Fruit fly (Drosophila melanogaster) whole organism, pupa: ENCODE measurements around the gene CG11350.

Source experiments
- CG10348 ChIP-seq: fragments of 200-800 bp; sonication (Bioruptor generic); IDR thresholded peaks from 2 replicates; pipeline ENCODE4 v1.3.6; 2022; ENCODE audit warnings: missing biosample characterization, missing genetic modification characterization
- CG12605 ChIP-seq: fragments of 200-800 bp; sonication (Bioruptor generic); IDR thresholded peaks from 2 replicates; pipeline ENCODE4 v1.3.6; 2022; ENCODE audit warnings: missing biosample characterization, missing genetic modification characterization
- CG13204 ChIP-seq: fragments of 200-800 bp; sonication (Bioruptor generic); optimal IDR thresholded peaks from 2 replicates; lab custom pipeline; 2018; ENCODE audit warnings: missing biosample characterization, mild to moderate bottlenecking, missing genetic modification characterization, moderate library complexity
- CG14655 ChIP-seq: fragments of 200-800 bp; sonication (Bioruptor generic); optimal IDR thresholded peaks from 3 replicates; lab custom pipeline; 2017; ENCODE audit warnings: mild to moderate bottlenecking, missing biosample characterization, missing genetic modification reagents, missing genetic modification characterization
- CG15710 ChIP-seq: fragments of 200-800 bp; sonication (Bioruptor generic); optimal IDR thresholded peaks from 2 replicates; lab custom pipeline; 2018; ENCODE audit warnings: missing biosample characterization, mild to moderate bottlenecking, missing genetic modification characterization, moderate library complexity
- CG17806 ChIP-seq: fragments of 200-800 bp; sonication (Bioruptor generic); optimal IDR thresholded peaks from 2 replicates; lab custom pipeline; 2018; ENCODE audit warnings: missing biosample characterization, mild to moderate bottlenecking, missing genetic modification characterization, moderate library complexity
- CG32121 ChIP-seq: fragments of 200-800 bp; sonication (Bioruptor generic); IDR thresholded peaks from 2 replicates; pipeline ENCODE4 v1.3.6; 2022; ENCODE audit warnings: missing biosample characterization, missing genetic modification characterization
- CG34367 ChIP-seq: fragments of 200-800 bp; sonication (Bioruptor generic); optimal IDR thresholded peaks from 2 replicates; lab custom pipeline; 2018; ENCODE audit warnings: missing biosample characterization, mild to moderate bottlenecking, missing genetic modification characterization
- CG4496 ChIP-seq: fragments of 200-800 bp; sonication (Bioruptor generic); IDR thresholded peaks from 3 replicates; pipeline ENCODE4 v1.3.6; 2022; ENCODE audit warnings: missing biosample characterization, missing genetic modification characterization
- CG8159 ChIP-seq: fragments of 200-800 bp; sonication (Bioruptor generic); optimal IDR thresholded peaks from 3 replicates; lab custom pipeline; 2018; ENCODE audit warnings: missing biosample characterization, mild to moderate bottlenecking, missing genetic modification characterization, moderate library complexity
- CG8301 ChIP-seq: fragments of 200-800 bp; sonication (Bioruptor generic); optimal IDR thresholded peaks from 2 replicates; lab custom pipeline; 2018; ENCODE audit warnings: missing biosample characterization, mild to moderate bottlenecking, missing genetic modification characterization
- CG9948 ChIP-seq: fragments of 200-800 bp; sonication (Bioruptor generic); optimal IDR thresholded peaks from 2 replicates; lab custom pipeline; 2018; ENCODE audit warnings: missing biosample characterization, mild to moderate bottlenecking, missing genetic modification characterization, moderate library complexity
- D1 ChIP-seq: fragments of 200-800 bp; sonication (Bioruptor generic); optimal IDR thresholded peaks from 2 replicates; lab custom pipeline; 2018; ENCODE audit warnings: missing biosample characterization, mild to moderate bottlenecking, missing genetic modification characterization, moderate library complexity
- EcR ChIP-seq: fragments of 200-800 bp; sonication (Bioruptor generic); optimal IDR thresholded peaks from 3 replicates; lab custom pipeline; 2019; ENCODE audit warnings: missing biosample characterization, missing genetic modification characterization, mild to moderate bottlenecking, moderate library complexity, missing genetic modification reagents
- Ets98B ChIP-seq: fragments of 200-800 bp; sonication (Bioruptor generic); IDR thresholded peaks from 2 replicates; pipeline ENCODE4 v1.3.6; 2022; ENCODE audit warnings: missing biosample characterization, missing genetic modification characterization
- Pif1A ChIP-seq: fragments of 200-800 bp; sonication (Bioruptor generic); optimal IDR thresholded peaks from 3 replicates; lab custom pipeline; 2016; ENCODE audit warnings: missing biosample characterization, missing genetic modification characterization
- Pif1B ChIP-seq: fragments of 200-800 bp; sonication (Bioruptor generic); optimal IDR thresholded peaks from 3 replicates; lab custom pipeline; 2016; ENCODE audit warnings: missing biosample characterization, missing genetic modification characterization
- Snoo ChIP-seq: fragments of 200-800 bp; sonication (Bioruptor generic); optimal IDR thresholded peaks from 3 replicates; lab custom pipeline; 2017; ENCODE audit warnings: missing biosample characterization, mild to moderate bottlenecking, missing genetic modification characterization, inconsistent platforms
- fd96Ca ChIP-seq: fragments of 200-800 bp; sonication (Bioruptor generic); IDR thresholded peaks from 3 replicates; pipeline ENCODE4 v1.3.6; 2022; ENCODE audit warnings: missing biosample characterization, missing genetic modification characterization
- gl ChIP-seq: fragments of 200-800 bp; sonication (Bioruptor generic); optimal IDR thresholded peaks from 2 replicates; lab custom pipeline; 2018; ENCODE audit warnings: missing biosample characterization, mild to moderate bottlenecking, missing genetic modification characterization
- rn ChIP-seq: fragments of 200-800 bp; sonication (Bioruptor generic); IDR thresholded peaks from 2 replicates; pipeline ENCODE4 v1.3.6; 2022; ENCODE audit warnings: missing biosample characterization, missing genetic modification characterization

CG11350 gene

DNA sequence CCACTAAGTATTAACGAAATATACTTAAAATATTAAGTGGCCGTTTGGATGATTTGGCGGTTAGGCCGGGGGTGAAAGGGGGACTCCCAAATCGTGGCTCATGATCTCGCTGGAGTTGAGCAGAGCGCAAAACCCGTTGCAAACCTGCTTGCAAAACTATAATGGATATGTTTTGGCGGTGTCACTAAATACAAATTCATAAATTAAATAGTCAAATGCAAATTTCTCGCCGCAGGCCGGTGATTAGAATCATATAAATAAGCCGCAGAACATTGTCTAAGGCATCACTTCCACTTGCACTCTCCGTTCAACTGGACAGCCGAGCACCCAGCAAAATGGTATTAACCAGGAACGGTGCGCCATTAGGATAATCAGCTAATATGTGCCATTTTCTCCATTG lies at the start of gene CG11350:
TSS of gene CG11350 (plus strand) at position 301 of the 400 bp plus-strand sequence.
- TF ChIP-seq CG4496 (GFP tag; lab: Robert Waterston, UW): no peak
- no peak for TF ChIP-seq CG13204
- no peak for TF ChIP-seq CG12605
- TF ChIP-seq CG10348 (GFP tag; lab: Robert Waterston, UW): no peak
- TF ChIP-seq CG9948 (tag; lab: Kevin White, UChicago): no peak
- no peak for TF ChIP-seq Ets98B

DNA sequence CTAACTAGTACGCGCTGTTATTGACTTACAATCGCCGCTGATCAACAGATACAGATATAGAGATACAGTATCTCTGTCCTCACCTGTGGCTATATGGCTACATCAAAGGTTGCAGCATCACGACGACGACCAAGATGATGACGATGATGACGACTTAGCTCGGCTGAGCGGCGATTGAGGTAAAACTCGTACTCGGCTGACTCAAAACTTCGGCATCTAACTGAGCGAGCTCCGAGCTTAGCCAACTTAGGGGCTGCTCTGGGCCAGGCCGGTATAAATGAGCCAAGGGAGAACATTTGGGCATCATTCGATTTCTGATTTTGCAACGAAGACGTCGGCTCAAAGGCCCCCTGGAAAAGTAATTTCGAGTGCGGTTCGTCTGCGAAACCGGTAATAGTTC lies 46.2 kb upstream of the CG11350 start, which contains the start of gene CG15021:
TSS of gene CG15021 (plus strand) at position 301 of the 400 bp plus-strand sequence.
- TF ChIP-seq EcR (GFP tag; lab: Kevin White, UChicago): no peak
- TF ChIP-seq CG34367 (tag; lab: Kevin White, UChicago): no peak
- no peak for TF ChIP-seq CG8159 (tag; lab: Kevin White, UChicago)
- no peak for TF ChIP-seq CG12605
- TF ChIP-seq CG10348 (GFP tag; lab: Robert Waterston, UW): no peak
- no peak for TF ChIP-seq CG32121 (GFP tag; lab: Robert Waterston, UW)
- TF ChIP-seq CG8301 (tag; lab: Kevin White, UChicago): no peak
- no peak for TF ChIP-seq CG13204
- no peak for TF ChIP-seq Pif1B
- no peak for TF ChIP-seq CG14655
- TF ChIP-seq CG15710 (tag; lab: Kevin White, UChicago): no peak
- TF ChIP-seq CG4496 (GFP tag; lab: Robert Waterston, UW): no peak
- TF ChIP-seq D1 (tag; lab: Kevin White, UChicago): no peak
- TF ChIP-seq CG17806 (tag; lab: Kevin White, UChicago): no peak

DNA sequence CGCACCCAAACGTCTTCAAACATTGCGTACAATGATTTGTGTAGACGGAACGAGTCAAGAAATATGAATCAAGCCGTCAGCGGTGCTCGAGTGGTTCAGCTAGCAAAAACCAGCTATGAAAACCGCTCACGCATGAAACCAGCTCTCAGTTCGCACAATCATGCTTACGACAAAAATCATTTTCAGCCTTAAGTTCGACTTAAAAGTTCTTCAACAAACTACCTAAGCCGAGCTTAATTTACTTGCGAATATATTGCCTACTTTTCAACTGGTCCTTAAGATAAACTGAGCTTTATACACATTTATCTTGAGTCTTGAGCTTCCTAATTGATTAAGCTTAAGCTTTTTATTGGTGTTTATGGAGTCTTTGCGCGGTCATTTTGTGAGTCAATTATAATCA lies 42.5 kb upstream of the CG11350 start:
- no peak for TF ChIP-seq CG8301 (tag; lab: Kevin White, UChicago)
- no peak for TF ChIP-seq CG8159 (tag; lab: Kevin White, UChicago)
- TF ChIP-seq rn: no peak
- TF ChIP-seq gl (tag; lab: Kevin White, UChicago): no peak
- no peak for TF ChIP-seq CG32121 (GFP tag; lab: Robert Waterston, UW)
- TF ChIP-seq CG34367 (tag; lab: Kevin White, UChicago): no peak
- TF ChIP-seq fd96Ca (GFP tag; lab: Robert Waterston, UW): no peak
- TF ChIP-seq CG4496 (GFP tag; lab: Robert Waterston, UW): no peak
- TF ChIP-seq CG17806 (tag; lab: Kevin White, UChicago): no peak
- no peak for TF ChIP-seq D1 (tag; lab: Kevin White, UChicago)
- no peak for TF ChIP-seq EcR (GFP tag; lab: Kevin White, UChicago)
- TF ChIP-seq CG15710 (tag; lab: Kevin White, UChicago): no peak
- TF ChIP-seq CG12605: no peak
- TF ChIP-seq Ets98B: no peak
- TF ChIP-seq, all 21 proteins: peak for 0

DNA sequence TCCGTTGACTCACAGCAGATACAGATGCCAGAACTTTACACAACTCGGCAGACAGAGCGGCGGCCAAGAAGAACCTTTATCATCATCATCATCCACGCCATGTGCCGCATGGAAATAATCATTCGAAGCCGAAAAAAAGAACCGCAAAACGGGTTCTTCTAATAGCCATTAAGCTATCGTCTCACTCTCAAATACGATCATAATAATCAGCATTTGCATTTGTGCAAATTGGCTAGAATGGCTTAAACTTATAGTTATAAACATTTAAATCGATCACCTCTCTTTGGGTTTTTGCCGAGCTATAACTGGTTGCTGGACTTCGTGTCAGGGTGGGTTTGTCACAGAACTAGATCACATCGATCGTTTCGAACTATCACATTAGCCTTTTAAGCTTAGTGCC lies 40.4 kb upstream of the CG11350 start:
- TF ChIP-seq Pif1B (no peak), CG17806 (tag; lab: Kevin White, UChicago) (no peak), CG14655 (no peak), Pif1A (GFP tag; lab: Kevin White, UChicago) (no peak), gl (tag; lab: Kevin White, UChicago) (no peak)
- TF ChIP-seq, all 21 proteins: peak for 0

DNA sequence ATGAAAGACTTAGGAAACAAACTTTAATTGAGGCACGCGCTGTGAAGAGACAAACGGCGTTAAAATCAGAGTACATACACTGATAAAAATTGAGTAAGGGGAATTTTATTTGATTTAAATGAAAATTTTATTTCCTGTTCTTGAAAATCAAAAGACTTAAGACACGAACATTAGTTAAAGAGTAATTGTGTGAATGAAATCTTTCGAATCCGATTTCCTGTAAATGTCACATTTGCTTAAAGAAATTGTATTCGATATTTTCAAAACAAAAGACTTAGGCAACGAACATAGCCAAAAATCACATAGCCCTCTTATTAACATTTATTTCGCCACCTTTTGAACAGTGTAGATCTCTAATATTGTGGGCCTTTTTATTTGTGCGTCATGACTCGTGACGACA lies 36.8 kb upstream of the CG11350 start:
- TF ChIP-seq fd96Ca (GFP tag; lab: Robert Waterston, UW) (no peak), CG8159 (tag; lab: Kevin White, UChicago) (no peak), CG13204 (no peak)
- TF ChIP-seq, all 21 proteins: peak for 0

DNA sequence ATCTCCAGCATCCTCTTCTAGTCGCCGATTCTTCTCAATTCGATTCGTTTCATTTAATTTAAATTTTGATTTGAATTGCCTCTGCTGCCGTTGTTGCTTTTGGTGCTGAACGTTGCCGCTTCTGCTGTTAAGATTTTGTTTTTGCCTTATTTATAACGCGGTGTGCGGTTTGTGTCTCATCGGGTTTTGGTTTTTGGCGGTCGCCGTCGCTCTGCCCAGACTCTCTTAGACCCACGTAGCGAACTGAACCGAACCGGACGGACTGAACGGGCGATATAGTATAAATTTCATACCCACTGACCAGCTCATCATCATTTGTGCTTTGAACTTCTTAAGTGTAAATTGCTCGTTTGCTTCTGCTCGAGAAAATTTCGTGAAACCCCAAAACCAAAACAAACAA lies 36.3 kb upstream of the CG11350 start, which contains the start of gene CG12607:
TSS of gene CG12607 (plus strand) at position 301 of the 400 bp plus-strand sequence.
- TF ChIP-seq CG34367 (tag; lab: Kevin White, UChicago) (no peak), CG13204 (no peak), CG9948 (tag; lab: Kevin White, UChicago) (no peak), CG15710 (tag; lab: Kevin White, UChicago) (no peak), CG10348 (GFP tag; lab: Robert Waterston, UW) (no peak), CG14655 (no peak), EcR (GFP tag; lab: Kevin White, UChicago) (no peak), CG12605 (no peak), Snoo (tag; lab: Kevin White, UChicago) (no peak), Pif1A (GFP tag; lab: Kevin White, UChicago) (no peak), CG8301 (tag; lab: Kevin White, UChicago) (no peak)

DNA sequence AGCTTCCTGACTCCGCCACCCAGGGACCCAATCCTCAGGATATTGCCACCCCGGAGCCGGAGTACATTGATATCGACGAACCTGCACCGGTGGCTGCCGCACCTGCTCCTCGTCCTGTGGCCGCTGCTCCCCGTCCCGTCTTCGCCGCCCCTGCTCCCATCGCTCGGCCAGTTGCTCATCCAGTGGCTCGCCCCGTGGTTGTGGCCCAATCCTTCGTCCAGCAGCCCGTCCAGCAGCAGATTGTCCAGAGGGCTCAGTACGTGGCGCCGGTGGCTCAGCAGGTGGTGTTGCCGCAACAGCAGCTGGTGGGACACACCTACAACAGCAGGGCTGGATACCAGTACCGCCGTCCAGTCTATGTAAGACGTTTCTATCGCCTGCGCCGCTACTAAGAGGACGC lies 35.4 kb upstream of the CG11350 start:
- TF ChIP-seq Ets98B (no peak), CG9948 (tag; lab: Kevin White, UChicago) (no peak), rn (no peak), Pif1A (GFP tag; lab: Kevin White, UChicago) (no peak), EcR (GFP tag; lab: Kevin White, UChicago) (no peak)
